Worm (Caenorhabditis elegans): ENCODE measurements around the gene Y39D8A.1.

DNA sequence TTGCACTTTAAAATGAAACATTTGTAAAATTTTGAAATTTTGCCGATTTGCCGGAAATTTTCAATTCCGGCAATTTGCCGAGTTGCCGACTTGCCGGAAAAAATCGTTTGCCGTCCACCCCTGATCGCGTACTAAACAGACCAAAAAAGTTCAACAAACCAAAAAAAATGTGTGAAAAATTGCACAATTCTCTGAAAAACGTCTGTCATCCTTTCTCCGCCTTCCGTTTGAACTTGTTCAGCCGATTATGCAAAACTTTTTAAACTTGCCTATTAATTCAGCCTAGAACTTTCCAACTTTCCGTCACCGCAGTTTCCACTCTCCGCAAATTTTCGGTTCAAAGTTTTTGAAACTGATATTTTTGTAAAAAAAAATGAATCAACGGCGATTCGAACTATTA is 5.6 kb downstream of the Y39D8A.1 start, which contains the start of gene B0554.5:
- TF ChIP-seq ceh-79 (tag; optimal IDR thresholded peaks at IDR 0.05) (no peak), nfya-1 (tag; optimal IDR thresholded peaks at IDR 0.05; ENCODE audit: borderline replicate concordance, insufficient read depth) (no peak), ama-1 (optimal IDR thresholded peaks at IDR 0.05) (no peak), ama-1 (GFP tag; optimal IDR thresholded peaks at IDR 0.05) (no peak)

Measured in whole organism, young adult.